Fruit fly (Drosophila melanogaster): ENCODE measurements around the gene Neto.

DNA sequence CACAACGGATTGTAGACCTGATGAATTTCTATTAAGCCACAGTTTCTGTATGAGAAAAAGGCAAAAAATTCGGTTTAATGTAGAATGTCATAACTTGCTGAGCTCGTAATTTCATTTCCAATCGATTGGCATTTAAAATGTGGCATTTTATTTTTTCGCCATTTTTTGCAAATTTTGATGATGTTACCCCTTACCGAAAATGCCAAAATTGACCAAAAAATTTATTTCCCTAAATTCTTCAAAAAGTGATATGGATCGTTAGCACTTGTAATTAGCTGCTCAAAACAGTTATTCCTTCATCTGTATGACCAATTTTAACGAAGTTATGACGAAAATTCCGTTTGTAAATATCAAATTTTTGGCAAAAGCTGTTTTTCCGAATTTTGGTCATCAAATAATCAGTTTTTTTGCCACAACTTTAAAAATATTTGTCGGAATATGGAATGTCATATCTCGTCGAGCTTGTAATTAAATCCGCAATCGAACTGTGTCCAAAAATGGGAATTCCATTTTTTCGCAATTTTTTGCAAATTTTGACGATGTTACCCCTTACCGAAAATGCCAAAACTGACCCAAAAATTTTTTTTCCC lies 84.6 kb downstream of the Neto start, which contains the start of gene CG44428:
- TF ChIP-seq D1 (tag; optimal IDR thresholded peaks at IDR 0.05) (no peak), CG8301 (tag; optimal IDR thresholded peaks at IDR 0.05) (no peak), Pif1B (GFP tag; optimal IDR thresholded peaks at IDR 0.05) (no peak), CG13204 (GFP tag; optimal IDR thresholded peaks at IDR 0.05) (no peak), EcR (GFP tag; optimal IDR thresholded peaks at IDR 0.05) (no peak)
